Fruit fly (Drosophila melanogaster) whole organism, pupa: ENCODE data around the gene CG31683.

Source experiments
- D1 ChIP-seq: fragments of 200-800 bp; sonication (Bioruptor generic); optimal IDR thresholded peaks from 2 replicates; lab custom pipeline; 2018; ENCODE audit warnings: missing biosample characterization, mild to moderate bottlenecking, missing genetic modification characterization, moderate library complexity
- EcR ChIP-seq: fragments of 200-800 bp; sonication (Bioruptor generic); optimal IDR thresholded peaks from 3 replicates; lab custom pipeline; 2019; ENCODE audit warnings: missing biosample characterization, missing genetic modification characterization, mild to moderate bottlenecking, moderate library complexity, missing genetic modification reagents
- Pif1A ChIP-seq: fragments of 200-800 bp; sonication (Bioruptor generic); optimal IDR thresholded peaks from 3 replicates; lab custom pipeline; 2016; ENCODE audit warnings: missing biosample characterization, missing genetic modification characterization
- Pif1B ChIP-seq: fragments of 200-800 bp; sonication (Bioruptor generic); optimal IDR thresholded peaks from 3 replicates; lab custom pipeline; 2016; ENCODE audit warnings: missing biosample characterization, missing genetic modification characterization

- TF ChIP-seq Pif1A (GFP tag; lab: Kevin White, UChicago) (no peak), EcR (GFP tag; lab: Kevin White, UChicago) (no peak), Pif1B (GFP tag; lab: Kevin White, UChicago) (no peak), D1 (tag; lab: Kevin White, UChicago) (no peak)
Observed at dm6 chr2L:20431210-20431609, 18.6 kb downstream of the CG31683 start.
